Worm (Caenorhabditis elegans) whole organism, L4 larva: Measurements from ENCODE around the gene C13F10.8.

ENCODE experiments used
- R02D3.7 ChIP-seq: fragments of 150-350 bp; sonication (generic microtip); optimal IDR thresholded peaks from 3 replicates; lab custom pipeline; 2014; ENCODE audit warnings: missing biosample characterization, missing genetic modification characterization
- aha-1 ChIP-seq: fragments of 150-350 bp; peaks from one replicate; lab custom pipeline; 2014; ENCODE audit warnings: missing biosample characterization, missing genetic modification characterization
- daf-8 ChIP-seq: fragments of 200-800 bp; sonication (Bioruptor generic); IDR thresholded peaks from 2 replicates; pipeline ENCODE4 v1.3.6; 2022; ENCODE audit warnings: missing genetic modification characterization, missing compliant biosample characterization
- dve-1 ChIP-seq: sonication (generic microtip); optimal IDR thresholded peaks from 2 replicates; lab custom pipeline; 2017; ENCODE audit warnings: antibody characterized with exemption, mild to moderate bottlenecking, missing genetic modification characterization, missing compliant biosample characterization; ENCODE audit not compliant: insufficient read depth
- fos-1 ChIP-seq: fragments of 150-350 bp; optimal IDR thresholded peaks from 2 replicates; lab custom pipeline; 2014; ENCODE audit warnings: missing biosample characterization, missing genetic modification characterization
- jun-1 ChIP-seq: fragments of 150-350 bp; optimal IDR thresholded peaks from 2 replicates; lab custom pipeline; 2014; ENCODE audit warnings: missing biosample characterization, missing genetic modification reagents, missing genetic modification characterization
- lim-7 ChIP-seq: fragments of 200-800 bp; sonication (Bioruptor generic); IDR thresholded peaks from 2 replicates; pipeline ENCODE4 v1.3.6; 2022; ENCODE audit warnings: missing genetic modification characterization, missing compliant biosample characterization
- lsy-2 ChIP-seq, 2 experiments: fragments of 150-350 bp in 1 of 2; sonication (generic microtip) in 1 of 2; optimal IDR thresholded peaks; 2 replicates each; lab custom pipeline; 2014 to 2017; ENCODE audit warnings: missing biosample characterization in 2 of 2, missing genetic modification characterization in 2 of 2
- mdl-1 ChIP-seq, 2 experiments: fragments of 150-350 bp in 1 of 2; sonication (generic microtip) in 1 of 2; optimal IDR thresholded peaks; 2 replicates each; lab custom pipeline; 2014 to 2017; ENCODE audit warnings: missing biosample characterization in 2 of 2, missing genetic modification characterization in 2 of 2
- nhr-6 ChIP-seq: fragments of 150-350 bp; optimal IDR thresholded peaks from 2 replicates; lab custom pipeline; 2014; ENCODE audit warnings: missing biosample characterization, missing genetic modification characterization
- snpc-4 ChIP-seq: fragments of 150-350 bp; optimal IDR thresholded peaks from 2 replicates; lab custom pipeline; 2014; ENCODE audit warnings: missing biosample characterization, missing genetic modification characterization
- unc-39 ChIP-seq: sonication (generic microtip); optimal IDR thresholded peaks from 2 replicates; lab custom pipeline; 2017; ENCODE audit warnings: missing biosample characterization, missing genetic modification characterization
- zag-1 ChIP-seq: fragments of 150-350 bp; optimal IDR thresholded peaks from 2 replicates; lab custom pipeline; 2014; ENCODE audit warnings: missing biosample characterization, missing genetic modification characterization
- ztf-11 ChIP-seq: fragments of 150-350 bp; optimal IDR thresholded peaks from 2 replicates; lab custom pipeline; 2014; ENCODE audit warnings: missing biosample characterization, missing genetic modification characterization

DNA sequence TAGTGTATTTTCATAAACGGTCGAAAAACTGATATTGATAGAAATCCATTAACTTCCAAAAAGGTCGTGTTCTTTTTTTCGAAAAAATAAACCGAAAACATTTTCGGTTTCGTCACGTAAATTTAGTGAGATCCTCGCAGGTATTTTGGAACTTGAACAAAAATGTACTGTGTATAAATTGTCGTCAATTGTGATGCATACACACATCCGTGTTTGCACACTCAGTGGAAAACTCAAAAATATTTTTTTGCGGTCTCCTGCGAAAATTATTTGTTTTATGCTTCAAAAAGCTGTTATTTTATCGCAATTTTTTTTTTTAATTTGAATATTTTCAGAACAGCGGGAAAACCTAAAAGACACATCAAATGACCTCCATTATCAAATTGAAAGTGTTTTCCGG is 42.0 kb downstream of the C13F10.8 start, which contains the start of gene cpsf-2:
- no peak for TF ChIP-seq lsy-2 (tag; optimal IDR thresholded peaks at IDR 0.05; lab: Kevin White, UChicago)
- TF ChIP-seq jun-1 = no peak
- TF ChIP-seq ztf-11 = no peak
- TF ChIP-seq nhr-6 (tag; lab: Kevin White, UChicago) = no peak
- no peak for TF ChIP-seq dve-1 (tag; lab: Kevin White, UChicago)
- no peak for TF ChIP-seq mdl-1 (tag; optimal IDR thresholded peaks at IDR 0.05; lab: Kevin White, UChicago)
- TF ChIP-seq daf-8 = no peak
- no peak for TF ChIP-seq fos-1
- peak; percentile 72 for TF ChIP-seq aha-1 (tag; lab: Kevin White, UChicago)
- TF ChIP-seq lim-7 (GFP tag; lab: Robert Waterston, UW) = no peak
- TF ChIP-seq zag-1 (tag; lab: Kevin White, UChicago) = no peak
- TF ChIP-seq snpc-4 (tag; lab: Kevin White, UChicago) = no peak
- TF ChIP-seq unc-39 (tag; lab: Kevin White, UChicago) = no peak
- no peak for TF ChIP-seq R02D3.7 (tag; lab: Kevin White, UChicago)
